Worm (Caenorhabditis elegans): ENCODE results near the gene F59B2.8.

DNA sequence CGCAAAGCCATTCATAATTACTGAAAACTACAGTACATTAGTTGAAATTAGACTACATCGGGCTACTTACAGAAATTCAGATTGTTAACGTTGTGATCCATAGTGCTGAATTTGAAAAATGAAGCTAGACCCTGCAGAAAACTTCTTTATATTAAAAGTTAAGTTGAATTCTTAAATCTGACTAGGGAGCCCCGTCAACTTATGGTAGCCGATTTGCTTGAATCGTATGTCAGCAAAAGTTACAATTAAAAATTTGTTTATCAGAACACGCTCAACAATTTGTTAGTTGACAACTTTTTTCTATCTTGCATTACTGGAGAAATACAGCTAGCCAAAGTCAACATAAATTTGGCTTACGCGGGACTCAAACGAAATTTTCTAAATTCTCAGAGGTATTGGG, 12.5 kb upstream of the F59B2.8 start, which contains the start of gene F59B2.14:
- TF ChIP-seq attf-4 (tag; optimal IDR thresholded peaks at IDR 0.05) (no peak), unc-62 (GFP tag; optimal IDR thresholded peaks at IDR 0.05 in 1 of 2) (no peak), unc-62 (tag; optimal IDR thresholded peaks at IDR 0.05) (no peak), ztf-11 (tag; optimal IDR thresholded peaks at IDR 0.05) (no peak), zip-2 (tag; optimal IDR thresholded peaks at IDR 0.05) (no peak), madf-9 (GFP tag; conservative IDR thresholded peaks at IDR 0.05) (no peak), ZK546.5 (tag; optimal IDR thresholded peaks at IDR 0.05) (no peak), pha-4 (GFP tag; IDR thresholded peaks at IDR 0.05) (no peak), pha-4 (tag; optimal IDR thresholded peaks at IDR 0.05) (no peak), R02D3.7 (tag; optimal IDR thresholded peaks at IDR 0.05) (no peak), lin-39 (tag; optimal IDR thresholded peaks at IDR 0.05) (no peak), daf-8 (GFP tag; IDR thresholded peaks at IDR 0.05) (no peak), ZK337.2 (GFP tag; IDR thresholded peaks at IDR 0.05) (no peak), nhr-11 (tag; optimal IDR thresholded peaks at IDR 0.05) (no peak), unc-39 (tag; optimal IDR thresholded peaks at IDR 0.05) (no peak)
